Fruit fly (Drosophila melanogaster): ENCODE measurements around the gene Madm.

The Madm gene

DNA sequence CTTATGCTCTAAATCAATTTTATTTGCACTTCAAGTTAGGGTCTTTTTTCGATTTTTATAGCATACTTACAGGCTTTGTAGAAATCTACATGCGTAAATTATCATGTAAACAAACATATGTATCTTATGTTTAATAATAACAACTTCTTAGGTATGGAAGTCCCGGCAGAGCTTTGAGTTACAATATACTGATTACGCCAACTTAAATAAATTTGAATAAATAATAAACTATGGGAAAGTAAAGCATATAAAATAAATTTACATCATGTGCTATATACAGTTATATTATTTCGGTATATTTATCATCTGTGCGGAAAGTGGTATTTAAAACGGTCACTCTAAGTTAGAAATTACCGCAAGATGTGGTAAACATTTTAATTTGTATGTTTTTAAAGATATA is 9.1 kb upstream of the Madm start, which contains the start of gene CG1239 (continued):
- TF ChIP-seq ewg (GFP tag; optimal IDR thresholded peaks at IDR 0.05) (no peak), gsb (GFP tag; IDR thresholded peaks at IDR 0.05) (no peak), CG11504 (tag; optimal IDR thresholded peaks at IDR 0.05) (no peak), Rx (GFP tag; IDR thresholded peaks at IDR 0.05) (no peak), kay (GFP tag; optimal IDR thresholded peaks at IDR 0.05) (no peak), CG12391 (tag; optimal IDR thresholded peaks at IDR 0.05) (no peak), Dek (tag; optimal IDR thresholded peaks at IDR 0.05) (no peak), CG17802 (tag; optimal IDR thresholded peaks at IDR 0.05) (no peak), CG7271 (tag; optimal IDR thresholded peaks at IDR 0.05) (no peak), ken (GFP tag; IDR thresholded peaks at IDR 0.05) (no peak), CG14441 (GFP tag; IDR thresholded peaks at IDR 0.05) (no peak), exex (tag; optimal IDR thresholded peaks at IDR 0.05) (peak; percentile 22), pita (GFP tag; optimal IDR thresholded peaks at IDR 0.05) (peak; percentile 18), scrt (GFP tag; optimal IDR thresholded peaks at IDR 0.05) (no peak), Hsf (GFP tag; optimal IDR thresholded peaks at IDR 0.05) (no peak), CG17829 (tag; optimal IDR thresholded peaks at IDR 0.05) (peak; percentile 37), gcm2 (GFP tag; optimal IDR thresholded peaks at IDR 0.05) (no peak), dysf (GFP tag; IDR thresholded peaks at IDR 0.05) (no peak), D19A (tag; optimal IDR thresholded peaks at IDR 0.05) (peak; percentile 3), NC2β (GFP tag; optimal IDR thresholded peaks at IDR 0.05) (no peak), CG3407 (GFP tag; optimal IDR thresholded peaks at IDR 0.05) (no peak), lbe (GFP tag; optimal IDR thresholded peaks at IDR 0.05) (no peak), CG13123 (GFP tag; optimal IDR thresholded peaks at IDR 0.05) (no peak), CG17385 (GFP tag; optimal IDR thresholded peaks at IDR 0.05) (no peak), crol (GFP tag; IDR thresholded peaks at IDR 0.05) (no peak), Doc2 (GFP tag; IDR thresholded peaks at IDR 0.05) (no peak), ash1 (GFP tag; optimal IDR thresholded peaks at IDR 0.05) (no peak), CG11093 (GFP tag; IDR thresholded peaks at IDR 0.05) (no peak), tap (tag; optimal IDR thresholded peaks at IDR 0.05) (no peak), CG8924 (tag; optimal IDR thresholded peaks at IDR 0.05) (no peak), Scr (GFP tag; IDR thresholded peaks at IDR 0.05; ENCODE audit: partially characterized antibody) (0 out of 2 replicates have a peak, but pooled peaks have one; percentile 23), CG17361 (GFP tag; IDR thresholded peaks at IDR 0.05) (peak; percentile 42; the same call in 2 of the 3 replicates), CG7556 (GFP tag; optimal IDR thresholded peaks at IDR 0.05) (no peak), CG32772 (GFP tag; IDR thresholded peaks at IDR 0.05) (no peak), cato (GFP tag; optimal IDR thresholded peaks at IDR 0.05; ENCODE audit: borderline replicate concordance) (no peak), CG15073 (GFP tag; optimal IDR thresholded peaks at IDR 0.05) (no peak), crc (GFP tag; optimal IDR thresholded peaks at IDR 0.05) (no peak), sd (tag; optimal IDR thresholded peaks at IDR 0.05) (no peak), CG4360 (GFP tag; IDR thresholded peaks at IDR 0.05) (no peak), Stat92E (GFP tag; optimal IDR thresholded peaks at IDR 0.05) (no peak), CG3995 (GFP tag; optimal IDR thresholded peaks at IDR 0.05) (no peak), CTCF (GFP tag; optimal IDR thresholded peaks at IDR 0.05) (peak; percentile 73), dan (GFP tag; IDR thresholded peaks at IDR 0.05) (no peak), h (optimal IDR thresholded peaks at IDR 0.05) (no peak), CG9797 (GFP tag; optimal IDR thresholded peaks at IDR 0.05) (peak; percentile 78), Abd-B (GFP tag; optimal IDR thresholded peaks at IDR 0.05) (no peak), tna (GFP tag; IDR thresholded peaks at IDR 0.05; ENCODE audit: partially characterized antibody) (no peak), az2 (GFP tag; optimal IDR thresholded peaks at IDR 0.05) (no peak), stc (GFP tag; IDR thresholded peaks at IDR 0.05) (no peak), NK7.1 (GFP tag; optimal IDR thresholded peaks at IDR 0.05) (no peak), MBD-R2 (GFP tag; IDR thresholded peaks at IDR 0.05) (peak; percentile 50; the same call in 1 of the 2 replicates), BEAF-32 (GFP tag; optimal IDR thresholded peaks at IDR 0.05) (peak; percentile 17), amos (GFP tag; IDR thresholded peaks at IDR 0.05; ENCODE audit: partially characterized antibody) (peak; percentile 45)

Measured in whole organism, embryonic.